Fruit fly (Drosophila melanogaster) Kc167 (cell line): ENCODE data around the gene aqz.

Experiments
- Myc ChIP-seq: fragments of >200 bp; optimal IDR thresholded peaks from 2 replicates; lab custom pipeline; 2017; ENCODE audit warnings: missing external identifiers
- Sin3A ChIP-seq: fragments of >200 bp; optimal IDR thresholded peaks from 2 replicates; lab custom pipeline; 2018; ENCODE audit warnings: missing external identifiers
- h ChIP-seq: fragments of >200 bp; optimal IDR thresholded peaks from 3 replicates; lab custom pipeline; 2018; ENCODE audit warnings: missing external identifiers
- insv ChIP-seq: fragments of >200 bp; optimal IDR thresholded peaks from 3 replicates; lab custom pipeline; 2018; ENCODE audit warnings: missing external identifiers
- psq ChIP-seq: fragments of >200 bp; optimal IDR thresholded peaks from 2 replicates; lab custom pipeline; 2017; ENCODE audit warnings: missing external identifiers

- no peak for TF ChIP-seq insv (lab: Kevin White, UChicago)
- no peak for TF ChIP-seq psq
- TF ChIP-seq Myc: no peak
- TF ChIP-seq h: no peak
- no peak for TF ChIP-seq Sin3A (lab: Kevin White, UChicago)
Observed at dm6 chr3R:8811323-8811936, 9.1 kb downstream of the aqz start.
